Fruit fly (Drosophila melanogaster): Measurements from ENCODE around the gene mtSSB.
A peak's percentile ranks its signal among the peaks of the same experiment; 100 is the strongest.

mtSSB gene

dm6 chr3R:16228719-16229704, 24.0 kb upstream of the mtSSB start (continued):
- no peak for TF ChIP-seq Six4 (GFP tag; optimal IDR thresholded peaks at IDR 0.05)
- TF ChIP-seq CG4820 (GFP tag; optimal IDR thresholded peaks at IDR 0.05) = no peak
- TF ChIP-seq sima (GFP tag; optimal IDR thresholded peaks at IDR 0.05) = no peak
- no peak for TF ChIP-seq usp (GFP tag; optimal IDR thresholded peaks at IDR 0.05)
- TF ChIP-seq kni (GFP tag; optimal IDR thresholded peaks at IDR 0.05) = peak; percentile 59
- no peak for TF ChIP-seq ac (GFP tag; optimal IDR thresholded peaks at IDR 0.05)
- TF ChIP-seq CG4360 (GFP tag; IDR thresholded peaks at IDR 0.05) = no peak
- no peak for TF ChIP-seq bigmax (GFP tag; optimal IDR thresholded peaks at IDR 0.05)
- no peak for TF ChIP-seq CG12391 (tag; optimal IDR thresholded peaks at IDR 0.05)
- no peak for TF ChIP-seq CG4707 (GFP tag; optimal IDR thresholded peaks at IDR 0.05)
- TF ChIP-seq CG8944 (GFP tag; optimal IDR thresholded peaks at IDR 0.05) = no peak
- no peak for TF ChIP-seq CG9932 (GFP tag; IDR thresholded peaks at IDR 0.05)
- no peak for TF ChIP-seq Pdp1 (GFP tag; optimal IDR thresholded peaks at IDR 0.05)
- no peak for TF ChIP-seq CG8478 (optimal IDR thresholded peaks at IDR 0.05)
- TF ChIP-seq sna (GFP tag; IDR thresholded peaks at IDR 0.05; ENCODE audit: partially characterized antibody) = no peak
- no peak for TF ChIP-seq CG5953 (GFP tag; IDR thresholded peaks at IDR 0.05)
- TF ChIP-seq Lim3 (GFP tag; IDR thresholded peaks at IDR 0.05) = no peak
- TF ChIP-seq gro (GFP tag; optimal IDR thresholded peaks at IDR 0.05) = peak; percentile 53
- peak; percentile 23 for TF ChIP-seq CG12769 (tag; optimal IDR thresholded peaks at IDR 0.05)
- no peak for TF ChIP-seq Ets65A (GFP tag)
- no peak for TF ChIP-seq sob (GFP tag; IDR thresholded peaks at IDR 0.05)
- TF ChIP-seq PHDP (tag; optimal IDR thresholded peaks at IDR 0.05) = no peak
- no peak for TF ChIP-seq aop (GFP tag; IDR thresholded peaks at IDR 0.05)
- peak in 1 of 2 experiments; percentile 28 for TF ChIP-seq Hr78 (GFP tag; optimal IDR thresholded peaks at IDR 0.05)
- no peak for TF ChIP-seq row (GFP tag; IDR thresholded peaks at IDR 0.05)
- no peak for TF ChIP-seq Stat92E (GFP tag; optimal IDR thresholded peaks at IDR 0.05)
- no peak for TF ChIP-seq pnt (GFP tag; optimal IDR thresholded peaks at IDR 0.05)
- TF ChIP-seq CG10267 (tag; optimal IDR thresholded peaks at IDR 0.05) = no peak
- TF ChIP-seq schlank (tag; optimal IDR thresholded peaks at IDR 0.05) = no peak
- TF ChIP-seq D19A (tag; optimal IDR thresholded peaks at IDR 0.05) = no peak
- peak; percentile 29 for TF ChIP-seq CG1832 (GFP tag; optimal IDR thresholded peaks at IDR 0.05)
- peak; percentile 76 for TF ChIP-seq nom (GFP tag; optimal IDR thresholded peaks at IDR 0.05)
- TF ChIP-seq CG43689 (GFP tag; IDR thresholded peaks at IDR 0.05) = no peak
- TF ChIP-seq Mes4 (GFP tag; optimal IDR thresholded peaks at IDR 0.05) = no peak
- TF ChIP-seq CG11696 (GFP tag; IDR thresholded peaks at IDR 0.05) = no peak
- no peak for TF ChIP-seq CG5245 (GFP tag; optimal IDR thresholded peaks at IDR 0.05)
- no peak for TF ChIP-seq pfk (GFP tag; optimal IDR thresholded peaks at IDR 0.05)
- no peak for TF ChIP-seq prd (optimal IDR thresholded peaks at IDR 0.05)
- TF ChIP-seq prd (GFP tag; IDR thresholded peaks at IDR 0.05) = no peak
- TF ChIP-seq CG8765 (GFP tag; IDR thresholded peaks at IDR 0.05) = no peak
- no peak for TF ChIP-seq lmd (GFP tag; IDR thresholded peaks at IDR 0.05)
- no peak for TF ChIP-seq bcd (GFP tag; optimal IDR thresholded peaks at IDR 0.05)
- TF ChIP-seq Hey (tag; optimal IDR thresholded peaks at IDR 0.05) = peak; percentile 71
- no peak for TF ChIP-seq odd (GFP tag; optimal IDR thresholded peaks at IDR 0.05)
- no peak for TF ChIP-seq CG7556 (GFP tag; optimal IDR thresholded peaks at IDR 0.05)
- no peak for TF ChIP-seq Dip3 (GFP tag; optimal IDR thresholded peaks at IDR 0.05)
- peak; percentile 12 for TF ChIP-seq exex (tag; optimal IDR thresholded peaks at IDR 0.05)
- no peak for TF ChIP-seq ken (GFP tag; IDR thresholded peaks at IDR 0.05)
- TF ChIP-seq CG30020 (tag; optimal IDR thresholded peaks at IDR 0.05) = no peak
- TF ChIP-seq Hmr (GFP tag; optimal IDR thresholded peaks at IDR 0.05) = no peak

Measured in whole organism, embryonic.